Worm (Caenorhabditis elegans): ENCODE results near the gene hgrs-1.

Gene hgrs-1

ce11 chrIV:8205272-8206098, at the start of gene hgrs-1:
Gene hgrs-1 (minus strand): TSS chrIV:8206048.
- TF ChIP-seq tbp1 (GFP tag; optimal IDR thresholded peaks at IDR 0.05) (no peak), ceh-100 (GFP tag; IDR thresholded peaks at IDR 0.05) (no peak), madf-8 (GFP tag; conservative IDR thresholded peaks at IDR 0.05) (peak; percentile 94), F33H1.4 (GFP tag; IDR thresholded peaks at IDR 0.05) (peak; percentile 43), akir-1 (GFP tag; optimal IDR thresholded peaks at IDR 0.05) (no peak), ekl-4 (GFP tag; IDR thresholded peaks at IDR 0.05) (no peak), madf-6 (GFP tag; IDR thresholded peaks at IDR 0.05) (peak; percentile 98), efl-1 (GFP tag; optimal IDR thresholded peaks at IDR 0.05) (peak; percentile 36), attf-5 (GFP tag; optimal IDR thresholded peaks at IDR 0.05) (peak; percentile 35), snpc-1.1 (tag; optimal IDR thresholded peaks at IDR 0.05; ENCODE audit: insufficient read depth) (no peak), F52B5.7 (tag; optimal IDR thresholded peaks at IDR 0.05) (no peak), lsl-1 (GFP tag; optimal IDR thresholded peaks at IDR 0.05) (peak; percentile 87), xnd-1 (tag; optimal IDR thresholded peaks at IDR 0.05) (peak; percentile 86)

ce11 chrIV:8255221-8255620, 49.4 kb upstream of the hgrs-1 start:
- peak; percentile 22 for TF ChIP-seq nhr-80 (tag; optimal IDR thresholded peaks at IDR 0.05)
- no peak for TF ChIP-seq snpc-3.4 (tag; optimal IDR thresholded peaks at IDR 0.05)

- TF ChIP-seq nhr-80 (tag; optimal IDR thresholded peaks at IDR 0.05), result no peak
- no peak for TF ChIP-seq pbrm-1 (GFP tag; IDR thresholded peaks at IDR 0.05)
- no peak for TF ChIP-seq D2030.7 (GFP tag; IDR thresholded peaks at IDR 0.05)
- TF ChIP-seq snpc-4 (GFP tag; optimal IDR thresholded peaks at IDR 0.05), result no peak
- no peak for TF ChIP-seq snpc-4 (tag; optimal IDR thresholded peaks at IDR 0.05)
- no peak for TF ChIP-seq F23B12.7 (tag; optimal IDR thresholded peaks at IDR 0.05; ENCODE audit: insufficient read depth)
- no peak for TF ChIP-seq repo-1 (tag; optimal IDR thresholded peaks at IDR 0.05)
- TF ChIP-seq snpc-3.4 (tag; optimal IDR thresholded peaks at IDR 0.05), result no peak
- TF ChIP-seq aptf-2 (GFP tag; conservative IDR thresholded peaks at IDR 0.05), result no peak
Measured at ce11 chrIV:8254193-8254592, 48.3 kb upstream of the hgrs-1 start.

ce11 chrIV:8252856-8253255, 47.0 kb upstream of the hgrs-1 start:
- TF ChIP-seq B0261.1 (tag; optimal IDR thresholded peaks at IDR 0.05) (peak; percentile 91), zim-3 (tag; optimal IDR thresholded peaks at IDR 0.05) (peak; percentile 97), chd-7 (tag; optimal IDR thresholded peaks at IDR 0.05) (no peak), pbrm-1 (GFP tag; IDR thresholded peaks at IDR 0.05) (peak; percentile 79), somi-1 (GFP tag; optimal IDR thresholded peaks at IDR 0.05) (peak; percentile 68), C06A6.2 (GFP tag; conservative IDR thresholded peaks at IDR 0.05) (peak; percentile 29; the same call in 1 of the 2 replicates), cebp-1 (GFP tag; IDR thresholded peaks at IDR 0.05) (no peak), cebp-1 (tag; optimal IDR thresholded peaks at IDR 0.05) (peak; percentile 80), madf-8 (GFP tag; conservative IDR thresholded peaks at IDR 0.05) (no peak), egl-18 (GFP tag; IDR thresholded peaks at IDR 0.05) (no peak), hmg-1.2 (GFP tag; IDR thresholded peaks at IDR 0.05) (peak; percentile 71), K12H6.12 (tag; optimal IDR thresholded peaks at IDR 0.05) (peak; percentile 68), F57A8.1 (GFP tag; optimal IDR thresholded peaks at IDR 0.05) (peak; percentile 75), T26A5.8 (tag; optimal IDR thresholded peaks at IDR 0.05) (peak; percentile 68), snpc-4 (GFP tag; optimal IDR thresholded peaks at IDR 0.05) (peak; percentile 82), snpc-4 (tag; optimal IDR thresholded peaks at IDR 0.05) (peak; percentile 37 to 82 (median 66)), lsy-27 (tag; optimal IDR thresholded peaks at IDR 0.05; ENCODE audit: borderline replicate concordance, insufficient read depth) (peak; percentile 35), snpc-1.3 (tag; optimal IDR thresholded peaks at IDR 0.05; ENCODE audit: insufficient read depth) (peak; percentile 89), dox-1 (GFP tag; IDR thresholded peaks at IDR 0.05) (no peak; the same call in 1 of the 2 replicates), hrde-1 (tag; optimal IDR thresholded peaks at IDR 0.05; ENCODE audit: borderline replicate concordance) (peak; percentile 83), F10E7.11 (tag; optimal IDR thresholded peaks at IDR 0.05) (peak; percentile 81), B0336.3 (GFP tag; IDR thresholded peaks at IDR 0.05) (peak; percentile 50; the same call in 1 of the 2 replicates), madf-10 (tag; optimal IDR thresholded peaks at IDR 0.05) (peak; percentile 85)
